Fruit fly (Drosophila melanogaster): ENCODE measurements around the gene trn.

DNA sequence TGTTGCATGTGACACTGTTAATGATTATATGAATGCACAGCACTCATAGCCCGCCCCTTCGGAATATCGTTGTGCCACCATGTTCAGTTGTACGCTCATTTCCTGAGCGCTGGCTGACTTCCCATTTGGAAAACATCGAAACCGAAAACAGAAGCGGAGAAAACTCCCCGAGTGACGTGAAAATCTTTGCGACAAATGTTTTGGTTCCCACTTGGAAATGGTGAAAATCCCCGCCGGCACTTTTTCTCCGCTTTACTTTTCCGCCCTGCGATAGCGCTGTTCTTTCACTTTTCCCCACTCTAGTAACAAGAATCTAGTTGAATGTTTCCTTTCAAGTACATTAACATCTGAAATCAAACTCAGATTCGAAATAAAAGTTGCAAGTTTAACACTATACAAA is 30.9 kb downstream of the trn start:
- no peak for TF ChIP-seq vvl (GFP tag; IDR thresholded peaks at IDR 0.05)
- no peak for TF ChIP-seq CG14014 (GFP tag; IDR thresholded peaks at IDR 0.05)
